Worm (Caenorhabditis elegans): ENCODE data around the gene cest-7.

DNA sequence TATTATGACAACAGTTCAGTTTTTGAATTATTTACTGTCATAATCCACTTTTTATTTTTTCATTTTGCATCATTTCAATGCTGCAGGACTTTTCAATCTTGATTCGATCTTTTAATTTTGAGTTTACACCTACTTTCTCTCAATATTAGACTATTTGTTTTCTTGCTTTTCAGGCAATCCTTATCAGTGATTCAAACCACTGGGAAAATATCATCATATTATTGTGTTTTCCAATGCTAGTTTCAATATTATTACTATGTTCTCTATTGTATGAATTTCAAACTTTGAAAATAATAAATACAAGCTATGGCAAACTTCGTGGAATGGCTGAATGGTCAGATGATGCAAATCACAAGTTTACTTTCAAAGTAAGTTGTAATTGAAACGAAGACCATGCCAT, 10.3 kb upstream of the cest-7 start, which contains the start of gene cest-8:
- no peak for TF ChIP-seq nhr-12 (tag; optimal IDR thresholded peaks at IDR 0.05)
- no peak for TF ChIP-seq pha-4 (tag; optimal IDR thresholded peaks at IDR 0.05)
- no peak for TF ChIP-seq blmp-1 (tag; optimal IDR thresholded peaks at IDR 0.05)
- no peak for TF ChIP-seq nhr-237 (tag; optimal IDR thresholded peaks at IDR 0.05)
- TF ChIP-seq unc-39 (tag; optimal IDR thresholded peaks at IDR 0.05), result no peak
- TF ChIP-seq nhr-76 (tag; optimal IDR thresholded peaks at IDR 0.05), result no peak

All from whole organism, mixed stage, embryonic.